Fruit fly (Drosophila melanogaster) whole organism, adult: ENCODE results near the gene Sbf.

Source experiments
- CG14711 ChIP-seq: fragments of 200-800 bp; sonication (Bioruptor generic); optimal IDR thresholded peaks from 2 replicates; lab custom pipeline; 2018; ENCODE audit warnings: missing biosample characterization, mild to moderate bottlenecking, missing genetic modification characterization, moderate library complexity
- CG1620 ChIP-seq: fragments of 200-800 bp; sonication (Bioruptor generic); optimal IDR thresholded peaks from 2 replicates; lab custom pipeline; 2016; ENCODE audit warnings: missing biosample characterization, missing genetic modification characterization
- CG7101 ChIP-seq: fragments of 200-800 bp; sonication (Bioruptor generic); optimal IDR thresholded peaks from 2 replicates; lab custom pipeline; 2018; ENCODE audit warnings: missing biosample characterization, mild to moderate bottlenecking, missing genetic modification characterization, moderate library complexity
- Crg-1 ChIP-seq: fragments of 200-800 bp; sonication (Bioruptor generic); optimal IDR thresholded peaks from 2 replicates; lab custom pipeline; 2016; ENCODE audit warnings: missing biosample characterization, missing genetic modification characterization
- cnc ChIP-seq, 2 experiments: fragments of >200 bp; optimal IDR thresholded peaks; 2 replicates each; lab custom pipeline; 2017
- kay ChIP-seq: fragments of 200-800 bp; sonication (Bioruptor generic); peaks from one replicate; lab custom pipeline; 2016; ENCODE audit warnings: missing biosample characterization, missing genetic modification characterization, borderline replicate concordance
- tj ChIP-seq: fragments of 200-800 bp; sonication (Bioruptor generic); optimal IDR thresholded peaks from 3 replicates; lab custom pipeline; 2017; ENCODE audit warnings: missing biosample characterization, mild to moderate bottlenecking, missing genetic modification characterization, moderate library complexity
- toe ChIP-seq: fragments of 200-800 bp; sonication (Bioruptor generic); optimal IDR thresholded peaks from 2 replicates; lab custom pipeline; 2016; ENCODE audit warnings: missing biosample characterization, missing genetic modification characterization

dm6 chr3R:11820148-11820547, 23.4 kb upstream of the Sbf start:
- TF ChIP-seq toe (GFP tag; lab: Kevin White, UChicago): no peak
- TF ChIP-seq CG14711 (tag; lab: Kevin White, UChicago): no peak
- no peak for TF ChIP-seq Crg-1 (GFP tag; lab: Kevin White, UChicago)
- no peak for TF ChIP-seq cnc (optimal IDR thresholded peaks at IDR 0.05; lab: Kevin White, UChicago)
- no peak for TF ChIP-seq tj (GFP tag; lab: Kevin White, UChicago)
- TF ChIP-seq CG1620 (GFP tag; lab: Kevin White, UChicago): no peak
- no peak for TF ChIP-seq kay (GFP tag; lab: Kevin White, UChicago)
- TF ChIP-seq CG7101 (tag; lab: Kevin White, UChicago): no peak
